Worm (Caenorhabditis elegans): ENCODE results near the gene taf-2.

taf-2 gene

ce11 chrIV:3593513-3593912 lies at the start of gene taf-2:
Gene taf-2, minus strand, starts transcription at chrIV:3593613.
- TF ChIP-seq ama-1 (optimal IDR thresholded peaks at IDR 0.05) (no peak), ztf-11 (tag; optimal IDR thresholded peaks at IDR 0.05) (no peak), nfya-1 (tag; optimal IDR thresholded peaks at IDR 0.05; ENCODE audit: insufficient read depth) (no peak), ceh-28 (tag; optimal IDR thresholded peaks at IDR 0.05) (no peak), fos-1 (tag; optimal IDR thresholded peaks at IDR 0.05) (no peak), skn-1 (tag; optimal IDR thresholded peaks at IDR 0.05) (no peak), nhr-28 (tag; optimal IDR thresholded peaks at IDR 0.05) (no peak), egl-5 (tag; optimal IDR thresholded peaks at IDR 0.05) (no peak), unc-39 (tag; optimal IDR thresholded peaks at IDR 0.05) (no peak), unc-62 (GFP tag; optimal IDR thresholded peaks at IDR 0.05) (no peak), lsy-12 (tag; optimal IDR thresholded peaks at IDR 0.05) (no peak), pqm-1 (tag; optimal IDR thresholded peaks at IDR 0.05) (no peak), nhr-76 (tag; optimal IDR thresholded peaks at IDR 0.05) (no peak), nhr-11 (tag; optimal IDR thresholded peaks at IDR 0.05) (no peak), lin-39 (tag; optimal IDR thresholded peaks at IDR 0.05) (no peak), elt-1 (tag; optimal IDR thresholded peaks at IDR 0.05) (no peak)

ce11 chrIV:3642189-3642588 lies 48.8 kb upstream of the taf-2 start, which contains the start of gene CC8.3:
Gene CC8.3, minus strand, starts transcription at chrIV:3642289.
- TF ChIP-seq ceh-82 (tag; optimal IDR thresholded peaks at IDR 0.05) = no peak
- no peak for TF ChIP-seq skn-1 (tag; optimal IDR thresholded peaks at IDR 0.05)

ce11 chrIV:3638250-3638926 lies 45.0 kb upstream of the taf-2 start:
- peak; percentile 40 for TF ChIP-seq lin-15B (tag; optimal IDR thresholded peaks at IDR 0.05)
- peak; percentile 52 for TF ChIP-seq pha-4 (tag; optimal IDR thresholded peaks at IDR 0.05)
- no peak for TF ChIP-seq pqm-1 (tag; optimal IDR thresholded peaks at IDR 0.05)

- TF ChIP-seq daf-12 (tag; optimal IDR thresholded peaks at IDR 0.05) (no peak), ztf-11 (tag; optimal IDR thresholded peaks at IDR 0.05) (no peak), snpc-4 (tag; optimal IDR thresholded peaks at IDR 0.05) (peak; percentile 68), mdl-1 (tag; optimal IDR thresholded peaks at IDR 0.05) (peak; percentile 65), fkh-2 (tag; optimal IDR thresholded peaks at IDR 0.05) (no peak), aly-2 (tag; optimal IDR thresholded peaks at IDR 0.05) (no peak), pqm-1 (tag; optimal IDR thresholded peaks at IDR 0.05) (no peak), elt-2 (tag; optimal IDR thresholded peaks at IDR 0.05) (peak; percentile 43), lsy-12 (tag; optimal IDR thresholded peaks at IDR 0.05) (peak; percentile 66), nfya-1 (tag; optimal IDR thresholded peaks at IDR 0.05; ENCODE audit: insufficient read depth) (peak; percentile 79), zag-1 (tag; optimal IDR thresholded peaks at IDR 0.05) (no peak), tbx-2 (tag; optimal IDR thresholded peaks at IDR 0.05) (peak; percentile 58), lin-39 (tag; optimal IDR thresholded peaks at IDR 0.05) (peak; percentile 64), jun-1 (tag; optimal IDR thresholded peaks at IDR 0.05) (peak; percentile 56), ztf-4 (tag; optimal IDR thresholded peaks at IDR 0.05) (no peak), nhr-28 (tag; optimal IDR thresholded peaks at IDR 0.05) (no peak), nhr-43 (tag; optimal IDR thresholded peaks at IDR 0.05; ENCODE audit: poor library complexity, severe bottlenecking) (peak; percentile 73), ama-1 (optimal IDR thresholded peaks at IDR 0.05) (no peak), pha-4 (tag; optimal IDR thresholded peaks at IDR 0.05) (peak; percentile 49), nhr-76 (tag; optimal IDR thresholded peaks at IDR 0.05) (no peak), ceh-16 (tag; optimal IDR thresholded peaks at IDR 0.05) (no peak), nhr-25 (tag; optimal IDR thresholded peaks at IDR 0.05) (peak; percentile 35), lin-15B (tag; optimal IDR thresholded peaks at IDR 0.05) (peak; percentile 16), R02D3.7 (tag; optimal IDR thresholded peaks at IDR 0.05) (peak; percentile 2), fkh-10 (GFP tag; optimal IDR thresholded peaks at IDR 0.05) (no peak), sea-2 (GFP tag; optimal IDR thresholded peaks at IDR 0.05) (no peak), hmg-11 (tag; optimal IDR thresholded peaks at IDR 0.05) (peak; percentile 99), ceh-82 (tag; optimal IDR thresholded peaks at IDR 0.05) (no peak), nhr-23 (tag; optimal IDR thresholded peaks at IDR 0.05) (peak; percentile 28)
These were observed 43.2 kb upstream of the taf-2 start, which contains the start of gene madf-9 for ce11 chrIV:3636528-3637129. Gene madf-9, plus strand, starts transcription at chrIV:3637079.
